Fruit fly (Drosophila melanogaster) S2 (cell line): ENCODE measurements around the gene c-cup.

Experiments used
- CG8478 ChIP-seq: fragments of >200 bp; optimal IDR thresholded peaks from 2 replicates; lab custom pipeline; 2018
- CTCF ChIP-seq, 2 experiments: fragments of >200 bp; optimal IDR thresholded peaks; 2 replicates each; lab custom pipeline; 2018

DNA sequence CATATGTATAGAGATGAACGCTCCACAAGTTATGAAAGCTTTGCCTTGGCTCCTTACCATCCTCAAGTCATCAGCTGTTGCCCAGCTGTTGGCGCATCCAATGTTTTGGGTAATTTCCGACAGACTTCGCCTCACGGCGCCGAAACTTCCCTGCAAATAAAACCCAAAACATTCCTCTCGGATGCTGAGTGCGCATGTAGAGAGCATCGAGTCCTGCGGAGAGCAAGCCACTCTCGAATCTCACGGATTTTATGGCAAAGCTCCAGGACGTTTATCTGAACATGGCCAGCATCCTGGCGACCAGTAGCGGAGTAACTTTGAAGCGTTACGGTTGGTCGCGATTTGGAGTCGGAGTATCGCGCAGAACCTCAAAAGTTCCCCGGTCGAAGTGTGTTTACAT, 3.9 kb upstream of the c-cup start, which contains the start of gene wry:
- TF ChIP-seq CG8478 (lab: Kevin White, UChicago): no peak
- no peak for TF ChIP-seq CTCF (optimal IDR thresholded peaks at IDR 0.05; lab: Kevin White, UChicago)
